Fruit fly (Drosophila melanogaster) whole organism, larva: ENCODE measurements around the gene CG4896.

Experiments
- noc ChIP-seq: fragments of 200-800 bp; sonication (Bioruptor generic); optimal IDR thresholded peaks from 3 replicates; lab custom pipeline; 2019; ENCODE audit warnings: missing biosample characterization, mild to moderate bottlenecking, missing genetic modification characterization, moderate library complexity

CG4896 gene

DNA sequence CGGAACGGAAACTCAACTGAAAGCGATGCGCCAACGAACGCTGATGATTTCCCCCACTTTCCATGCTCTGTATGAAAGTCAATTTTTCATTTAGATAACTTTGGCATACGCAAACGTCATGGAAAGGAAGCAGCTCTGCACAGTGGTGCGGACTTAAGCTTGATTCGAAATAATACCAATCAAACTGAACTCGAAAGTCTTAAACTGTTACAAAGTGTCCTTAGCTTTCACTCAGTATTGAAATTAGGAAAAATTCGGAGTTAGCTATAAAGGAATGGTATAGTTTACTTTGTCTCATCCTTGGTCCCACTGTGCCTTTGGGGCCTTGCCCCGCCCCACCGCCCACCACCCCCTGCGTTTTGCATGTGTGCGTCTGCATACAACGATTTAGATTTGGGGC is 29.9 kb downstream of the CG4896 start:
- TF ChIP-seq noc (tag; lab: Kevin White, UChicago) = no peak

DNA sequence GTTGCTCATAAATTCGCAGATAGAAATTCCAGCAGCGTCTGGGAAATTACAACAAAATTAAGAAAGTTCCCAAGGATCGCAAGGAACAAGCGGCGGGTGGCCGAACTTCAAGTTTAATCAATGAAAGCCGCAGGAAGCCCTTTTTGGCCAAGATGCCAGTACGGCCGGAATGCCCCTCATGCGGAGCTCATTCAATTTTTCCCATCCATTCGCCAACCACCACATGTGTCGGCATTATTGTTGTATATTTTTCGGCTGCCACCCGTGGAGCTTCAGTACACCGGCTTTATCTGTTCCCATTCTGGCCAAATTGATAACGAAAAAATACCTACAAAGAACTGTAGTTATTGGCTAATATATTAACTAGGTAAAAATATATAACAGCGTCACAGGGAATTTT is 34.0 kb downstream of the CG4896 start:
- no peak for TF ChIP-seq noc (tag; lab: Kevin White, UChicago)

DNA sequence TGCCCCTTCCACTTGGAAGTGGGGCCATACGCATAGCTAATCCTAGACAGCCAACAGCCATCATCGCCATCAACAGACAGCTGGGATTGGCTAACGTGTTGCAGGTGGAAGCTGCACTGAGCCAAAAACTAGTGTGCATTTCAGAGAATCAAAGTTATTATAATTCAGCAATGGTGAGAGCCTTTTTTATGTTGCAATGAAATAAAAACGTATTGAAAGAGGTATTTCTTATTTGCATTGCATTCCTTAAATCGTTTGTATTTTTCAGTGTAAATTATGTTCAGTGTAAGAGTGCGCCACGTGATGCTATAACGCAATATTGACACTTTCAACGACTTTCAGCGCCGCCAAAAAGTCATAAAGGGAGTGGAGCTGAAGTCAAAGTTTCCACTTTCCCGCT is 36.1 kb downstream of the CG4896 start:
- no peak for TF ChIP-seq noc (tag; lab: Kevin White, UChicago)

- no peak for TF ChIP-seq noc (tag; lab: Kevin White, UChicago)
Observed at dm6 chr2L:1214465-1214864, 37.0 kb downstream of the CG4896 start.

- TF ChIP-seq noc (tag; lab: Kevin White, UChicago) = no peak
Observed at dm6 chr2L:1217033-1217612, 39.6 kb downstream of the CG4896 start.

- peak; percentile 44 for TF ChIP-seq noc (tag; lab: Kevin White, UChicago)
Observed at dm6 chr2L:1217892-1218473, 40.5 kb downstream of the CG4896 start.

DNA sequence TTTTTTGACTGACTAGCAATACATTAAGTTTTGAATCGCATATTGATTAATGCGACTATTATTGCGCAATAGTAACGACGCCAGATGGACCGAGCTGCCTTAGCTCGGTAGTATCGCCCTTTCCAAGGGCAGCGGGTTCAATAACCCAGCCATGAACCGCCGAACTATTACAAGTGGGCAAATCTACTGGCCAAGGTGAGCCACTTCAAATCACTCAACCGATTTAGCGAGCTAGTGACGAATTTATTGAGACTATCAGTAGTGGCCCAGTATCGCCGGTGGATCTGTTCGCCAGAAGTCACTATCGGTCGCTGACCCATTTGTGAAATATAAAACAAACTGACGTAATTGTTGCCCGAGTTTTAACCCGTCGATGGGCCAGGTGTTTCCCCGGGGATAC is 41.0 kb downstream of the CG4896 start:
- no peak for TF ChIP-seq noc (tag; lab: Kevin White, UChicago)

DNA sequence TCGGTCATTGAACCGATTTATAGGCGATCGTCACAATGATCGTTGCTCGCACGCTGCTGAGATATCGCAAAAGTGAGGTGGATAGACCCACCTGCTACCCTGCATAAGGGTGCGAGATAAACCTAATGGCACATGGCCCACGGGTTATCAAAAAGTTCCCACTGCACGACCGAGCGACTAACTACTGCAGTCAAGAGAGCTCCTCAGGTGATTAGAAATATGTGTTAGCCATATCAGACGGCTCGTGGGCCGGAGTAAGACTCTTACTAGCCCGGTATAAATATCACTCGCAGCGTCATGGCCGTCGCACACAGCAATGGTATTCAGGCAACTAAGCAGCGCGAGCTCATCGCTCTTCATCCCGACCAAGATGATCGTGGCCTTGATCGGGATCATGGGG is 41.5 kb downstream of the CG4896 start, which contains the start of gene CG42329:
CG42329 (plus strand) TSS at position 301 of the 400 bp plus-strand sequence.
- no peak for TF ChIP-seq noc (tag; lab: Kevin White, UChicago)

DNA sequence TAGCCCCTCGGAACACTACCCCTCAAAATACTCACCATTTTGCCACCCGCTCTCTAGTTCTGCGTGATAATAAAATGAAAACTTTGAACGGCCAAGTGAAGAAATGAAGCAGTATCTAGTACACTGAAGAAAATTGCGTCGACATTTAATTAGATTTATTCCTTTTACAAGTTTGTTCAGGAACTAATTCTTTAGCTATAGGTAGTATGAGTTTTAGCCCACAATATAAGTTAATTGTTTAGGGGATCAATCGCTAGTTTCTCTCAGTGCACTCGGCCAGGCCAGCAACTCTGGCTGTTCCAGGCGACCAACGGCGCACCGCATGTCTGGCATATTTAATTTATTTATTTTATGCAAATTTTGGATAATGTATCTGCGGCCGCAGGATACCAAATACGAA is 53.2 kb downstream of the CG4896 start:
- no peak for TF ChIP-seq noc (tag; lab: Kevin White, UChicago)
